Worm (Caenorhabditis elegans): ENCODE measurements around the gene vps-26.

ce11 chrIV:9371126-9371525 lies 29.5 kb upstream of the vps-26 start, which contains the start of gene fbxc-58:
- TF ChIP-seq unc-39 (tag; optimal IDR thresholded peaks at IDR 0.05) (no peak), nhr-237 (tag; optimal IDR thresholded peaks at IDR 0.05) (no peak), ztf-4 (tag; optimal IDR thresholded peaks at IDR 0.05) (no peak), nhr-12 (tag; optimal IDR thresholded peaks at IDR 0.05) (no peak), alr-1 (tag; optimal IDR thresholded peaks at IDR 0.05) (no peak), ama-1 (optimal IDR thresholded peaks at IDR 0.05) (no peak), lsy-2 (tag; optimal IDR thresholded peaks at IDR 0.05) (no peak), elt-1 (tag; optimal IDR thresholded peaks at IDR 0.05) (no peak), R02D3.7 (tag; optimal IDR thresholded peaks at IDR 0.05) (no peak), ztf-11 (tag; optimal IDR thresholded peaks at IDR 0.05) (no peak), nhr-25 (tag; optimal IDR thresholded peaks at IDR 0.05) (no peak), zag-1 (tag; optimal IDR thresholded peaks at IDR 0.05) (no peak), egl-27 (tag; optimal IDR thresholded peaks at IDR 0.05) (no peak)

All from whole organism, L2 larva.